Worm (Caenorhabditis elegans) whole organism, young adult: ENCODE data around the gene T05A12.3.

Source experiments
- B0035.1 ChIP-seq: sonication (generic microtip); optimal IDR thresholded peaks from 2 replicates; lab custom pipeline; 2016; ENCODE audit warnings: missing genetic modification characterization, mild to moderate bottlenecking, missing compliant biosample characterization, missing genotype, missing genetic modification reagents
- D2030.7 ChIP-seq: fragments of 200-800 bp; sonication (Bioruptor generic); IDR thresholded peaks from 2 replicates; pipeline ENCODE4 v1.3.6; 2022; ENCODE audit warnings: missing genetic modification reagents, missing genetic modification characterization, missing compliant biosample characterization
- F22D6.2 ChIP-seq: sonication (generic microtip); optimal IDR thresholded peaks from 2 replicates; lab custom pipeline; 2016; ENCODE audit warnings: mild to moderate bottlenecking, missing genetic modification characterization, missing compliant biosample characterization
- F33H1.4 ChIP-seq: fragments of 200-800 bp; sonication (Bioruptor generic); IDR thresholded peaks from 2 replicates; pipeline ENCODE4 v1.3.6; 2022; ENCODE audit warnings: missing genetic modification reagents, missing genetic modification characterization, missing compliant biosample characterization
- F37B4.10 ChIP-seq: fragments of 200-800 bp; sonication (Bioruptor generic); IDR thresholded peaks from 2 replicates; pipeline ENCODE4 v1.3.6; 2022; ENCODE audit warnings: missing genetic modification characterization, missing compliant biosample characterization
- F52B5.7 ChIP-seq: sonication (generic microtip); optimal IDR thresholded peaks from 2 replicates; lab custom pipeline; 2016; ENCODE audit warnings: mild to moderate bottlenecking, missing genetic modification characterization, missing compliant biosample characterization
- F57A8.1 ChIP-seq: fragments of 200-800 bp; sonication (Bioruptor generic); optimal IDR thresholded peaks from 2 replicates; lab custom pipeline; 2018; ENCODE audit warnings: mild to moderate bottlenecking, missing genetic modification characterization, moderate library complexity, missing compliant biosample characterization
- F57C9.4 ChIP-seq: sonication (generic microtip); optimal IDR thresholded peaks from 2 replicates; lab custom pipeline; 2017; ENCODE audit warnings: mild to moderate bottlenecking, missing genetic modification characterization, missing compliant biosample characterization
- K11D2.4 ChIP-seq: fragments of 200-800 bp; sonication (Bioruptor generic); IDR thresholded peaks from 2 replicates; pipeline ENCODE4 v1.3.6; 2022; ENCODE audit warnings: missing genetic modification reagents, missing genetic modification characterization, missing compliant biosample characterization
- T07F8.4 ChIP-seq: sonication (generic microtip); optimal IDR thresholded peaks from 2 replicates; lab custom pipeline; 2016; ENCODE audit warnings: mild to moderate bottlenecking, missing genetic modification characterization, moderate library complexity, missing compliant biosample characterization
- T26A5.8 ChIP-seq: sonication (generic microtip); optimal IDR thresholded peaks from 2 replicates; lab custom pipeline; 2016; ENCODE audit warnings: missing genetic modification characterization, missing compliant biosample characterization
- Y56A3A.18 ChIP-seq: fragments of 200-800 bp; sonication (Bioruptor generic); IDR thresholded peaks from 2 replicates; pipeline ENCODE4 v1.3.6; 2022; ENCODE audit warnings: missing genetic modification reagents, missing genetic modification characterization, missing compliant biosample characterization
- Y79H2A.3 ChIP-seq: fragments of 200-800 bp; sonication (Bioruptor generic); conservative IDR thresholded peaks from 2 replicates; pipeline ENCODE4 v1.3.6; 2022; ENCODE audit warnings: missing genetic modification reagents, missing genetic modification characterization, missing compliant biosample characterization
- Y95B8A.8 ChIP-seq: fragments of 200-800 bp; sonication (Bioruptor generic); IDR thresholded peaks from 2 replicates; pipeline ENCODE4 v1.3.6; 2022; ENCODE audit warnings: missing genetic modification reagents, missing genetic modification characterization, missing compliant biosample characterization
- aptf-2 ChIP-seq: fragments of 200-800 bp; sonication (Bioruptor generic); conservative IDR thresholded peaks from 2 replicates; pipeline ENCODE4 v1.3.6; 2022; ENCODE audit warnings: missing genetic modification reagents, missing genetic modification characterization, missing compliant biosample characterization
- aptf-3 ChIP-seq: fragments of 200-800 bp; sonication (Bioruptor generic); IDR thresholded peaks from 2 replicates; pipeline ENCODE4 v1.3.6; 2022; ENCODE audit warnings: missing genetic modification characterization, missing compliant biosample characterization
- attf-3 ChIP-seq: fragments of 200-800 bp; sonication (Bioruptor generic); conservative IDR thresholded peaks from 2 replicates; pipeline ENCODE4 v1.3.6; 2022; ENCODE audit warnings: missing genetic modification reagents, missing genetic modification characterization, missing compliant biosample characterization
- attf-6 ChIP-seq: fragments of 200-800 bp; sonication (Bioruptor generic); IDR thresholded peaks from 2 replicates; pipeline ENCODE4 v1.3.6; 2022; ENCODE audit warnings: missing genetic modification reagents, missing genetic modification characterization, missing compliant biosample characterization
- bed-1 ChIP-seq: fragments of 200-800 bp; sonication (Bioruptor generic); IDR thresholded peaks from 2 replicates; pipeline ENCODE4 v1.3.6; 2022; ENCODE audit warnings: missing genetic modification reagents, missing genetic modification characterization, missing compliant biosample characterization
- bed-2 ChIP-seq: fragments of 200-800 bp; sonication (Bioruptor generic); IDR thresholded peaks from 2 replicates; pipeline ENCODE4 v1.3.6; 2022; ENCODE audit warnings: missing genetic modification reagents, missing genetic modification characterization, missing compliant biosample characterization
- ccch-3 ChIP-seq: fragments of 200-800 bp; sonication (Bioruptor generic); optimal IDR thresholded peaks from 2 replicates; lab custom pipeline; 2018; ENCODE audit warnings: mild to moderate bottlenecking, missing genetic modification characterization, missing compliant biosample characterization
- cebp-2 ChIP-seq: fragments of 200-800 bp; sonication (Bioruptor generic); IDR thresholded peaks from 2 replicates; pipeline ENCODE4 v1.3.6; 2022; ENCODE audit warnings: missing genetic modification characterization, missing compliant biosample characterization
- egl-44 ChIP-seq: fragments of 200-800 bp; sonication (Bioruptor generic); IDR thresholded peaks from 2 replicates; pipeline ENCODE4 v1.3.6; 2022; ENCODE audit warnings: missing genetic modification reagents, missing genetic modification characterization, missing compliant biosample characterization
- ekl-4 ChIP-seq: fragments of 200-800 bp; sonication (Bioruptor generic); IDR thresholded peaks from 2 replicates; pipeline ENCODE4 v1.3.6; 2022; ENCODE audit warnings: missing genetic modification reagents, missing genetic modification characterization, missing compliant biosample characterization
- lag-1 ChIP-seq: fragments of 200-800 bp; sonication (Bioruptor generic); IDR thresholded peaks from 2 replicates; pipeline ENCODE4 v1.3.6; 2022; ENCODE audit warnings: missing genetic modification reagents, missing genetic modification characterization, missing compliant biosample characterization
- lsl-1 ChIP-seq: fragments of 200-800 bp; sonication (Bioruptor generic); optimal IDR thresholded peaks from 2 replicates; lab custom pipeline; 2018; ENCODE audit warnings: mild to moderate bottlenecking, missing genetic modification characterization, moderate library complexity, missing compliant biosample characterization
- madf-10 ChIP-seq: sonication (generic microtip); optimal IDR thresholded peaks from 2 replicates; lab custom pipeline; 2016; ENCODE audit warnings: mild to moderate bottlenecking, missing genetic modification characterization, missing compliant biosample characterization
- mes-4 ChIP-seq: sonication (generic microtip); optimal IDR thresholded peaks from 2 replicates; lab custom pipeline; 2016; ENCODE audit warnings: missing genotype, missing genetic modification characterization, missing compliant biosample characterization
- mxl-1 ChIP-seq: sonication (generic microtip); optimal IDR thresholded peaks from 2 replicates; lab custom pipeline; 2016; ENCODE audit warnings: missing genetic modification characterization, missing compliant biosample characterization
- nfya-1 ChIP-seq: sonication (generic microtip); optimal IDR thresholded peaks from 2 replicates; lab custom pipeline; 2017; ENCODE audit warnings: antibody characterized with exemption, missing compliant biosample characterization, missing genetic modification characterization, borderline replicate concordance; ENCODE audit not compliant: insufficient read depth
- nhr-120 ChIP-seq: fragments of 200-800 bp; sonication (Bioruptor generic); IDR thresholded peaks from 2 replicates; pipeline ENCODE4 v1.3.6; 2022; ENCODE audit warnings: missing genetic modification characterization, missing compliant biosample characterization
- nhr-179 ChIP-seq: sonication (generic microtip); optimal IDR thresholded peaks from 2 replicates; lab custom pipeline; 2016; ENCODE audit warnings: mild to moderate bottlenecking, missing genetic modification characterization, missing compliant biosample characterization
- nhr-80 ChIP-seq: sonication (generic microtip); optimal IDR thresholded peaks from 2 replicates; lab custom pipeline; 2016; ENCODE audit warnings: missing genetic modification characterization, missing compliant biosample characterization
- pha-4 ChIP-seq: fragments of 150-350 bp; sonication (generic microtip); optimal IDR thresholded peaks from 2 replicates; lab custom pipeline; 2014; ENCODE audit warnings: missing biosample characterization, missing genetic modification reagents, missing genetic modification characterization
- rec-8 ChIP-seq, 2 experiments: sonication (generic microtip); optimal IDR thresholded peaks; 2 replicates each; lab custom pipeline; 2016; ENCODE audit warnings: mild to moderate bottlenecking in 2 of 2, missing genetic modification characterization in 2 of 2, missing genetic modification reagents in 2 of 2, missing genotype in 2 of 2, missing biosample characterization in 1 of 2, missing compliant biosample characterization in 1 of 2, moderate library complexity in 1 of 2
- repo-1 ChIP-seq: sonication (generic microtip); optimal IDR thresholded peaks from 2 replicates; lab custom pipeline; 2017; ENCODE audit warnings: mild to moderate bottlenecking, missing genetic modification characterization, missing compliant biosample characterization
- sdz-38 ChIP-seq: sonication (generic microtip); optimal IDR thresholded peaks from 2 replicates; lab custom pipeline; 2016; ENCODE audit warnings: missing genotype, missing genetic modification characterization, missing compliant biosample characterization
- snpc-1.1 ChIP-seq: sonication (generic microtip); optimal IDR thresholded peaks from 2 replicates; lab custom pipeline; 2017; ENCODE audit warnings: missing genetic modification characterization, mild to moderate bottlenecking, missing compliant biosample characterization, antibody characterized with exemption, moderate library complexity, missing genotype, missing genetic modification reagents; ENCODE audit not compliant: insufficient read depth
- snpc-1.3 ChIP-seq: sonication (generic microtip); optimal IDR thresholded peaks from 2 replicates; lab custom pipeline; 2017; ENCODE audit warnings: missing genetic modification characterization, mild to moderate bottlenecking, missing compliant biosample characterization, antibody characterized with exemption, moderate library complexity, missing genotype, missing genetic modification reagents; ENCODE audit not compliant: insufficient read depth
- somi-1 ChIP-seq: fragments of 200-800 bp; sonication (Bioruptor generic); optimal IDR thresholded peaks from 2 replicates; lab custom pipeline; 2018; ENCODE audit warnings: mild to moderate bottlenecking, missing genetic modification characterization, missing compliant biosample characterization
- sptf-2 ChIP-seq: fragments of 200-800 bp; sonication (Bioruptor generic); optimal IDR thresholded peaks from 2 replicates; lab custom pipeline; 2018; ENCODE audit warnings: mild to moderate bottlenecking, missing genetic modification characterization, missing compliant biosample characterization
- tbp1 ChIP-seq: fragments of 200-800 bp; sonication (Bioruptor generic); optimal IDR thresholded peaks from 2 replicates; lab custom pipeline; 2018; ENCODE audit warnings: mild to moderate bottlenecking, missing genetic modification characterization, missing compliant biosample characterization
- tbx-9 ChIP-seq: sonication (generic microtip); optimal IDR thresholded peaks from 2 replicates; lab custom pipeline; 2016; ENCODE audit warnings: borderline replicate concordance, missing genetic modification characterization, inconsistent platforms, missing compliant biosample characterization
- unc-130 ChIP-seq: sonication (generic microtip); optimal IDR thresholded peaks from 2 replicates; lab custom pipeline; 2016; ENCODE audit warnings: missing genetic modification reagents, missing genetic modification characterization, missing compliant biosample characterization
- unc-62 ChIP-seq: fragments of 150-350 bp; optimal IDR thresholded peaks from 2 replicates; lab custom pipeline; 2014; ENCODE audit warnings: missing biosample characterization, missing genetic modification reagents, missing genetic modification characterization
- xnd-1 ChIP-seq: sonication (generic microtip); optimal IDR thresholded peaks from 2 replicates; lab custom pipeline; 2016; ENCODE audit warnings: missing genotype, missing genetic modification reagents, missing genetic modification characterization, missing compliant biosample characterization
- ztf-28 ChIP-seq: fragments of 200-800 bp; sonication (Bioruptor generic); IDR thresholded peaks from 2 replicates; pipeline ENCODE4 v1.3.6; 2022; ENCODE audit warnings: missing genetic modification reagents, missing genetic modification characterization, missing compliant biosample characterization
- ztf-3 ChIP-seq: fragments of 200-800 bp; sonication (Bioruptor generic); optimal IDR thresholded peaks from 2 replicates; lab custom pipeline; 2018; ENCODE audit warnings: mild to moderate bottlenecking, missing genetic modification characterization, missing compliant biosample characterization
- ztf-6 ChIP-seq: fragments of 200-800 bp; sonication (Bioruptor generic); IDR thresholded peaks from 2 replicates; pipeline ENCODE4 v1.3.6; 2022; ENCODE audit warnings: missing genetic modification reagents, missing genetic modification characterization, missing compliant biosample characterization

Gene T05A12.3

ce11 chrIV:6919318-6919717 is 31.9 kb upstream of the T05A12.3 start, which contains the start of gene ruvb-2 (continued):
- TF ChIP-seq F33H1.4 (GFP tag; lab: Robert Waterston, UW) (peak; percentile 77), T26A5.8 (no peak), rec-8 (tag; optimal IDR thresholded peaks at IDR 0.05; lab: Kevin White, UChicago) (no peak), sptf-2 (GFP tag; lab: Kevin White, UChicago) (no peak), lsl-1 (GFP tag; lab: Kevin White, UChicago) (peak; percentile 65), bed-1 (GFP tag; lab: Robert Waterston, UW) (no peak), nhr-179 (tag; lab: Kevin White, UChicago) (no peak), F52B5.7 (tag; lab: Kevin White, UChicago) (no peak), xnd-1 (tag; lab: Kevin White, UChicago) (peak; percentile 23), ekl-4 (GFP tag; lab: Robert Waterston, UW) (peak; percentile 54; the same call in 1 of the 2 replicates), F57A8.1 (no peak), D2030.7 (GFP tag; lab: Robert Waterston, UW) (peak; percentile 51; the same call in 1 of the 2 replicates), B0035.1 (tag; lab: Kevin White, UChicago) (no peak), tbp1 (GFP tag; lab: Kevin White, UChicago) (peak; percentile 70), egl-44 (GFP tag; lab: Robert Waterston, UW) (no peak), mes-4 (tag; lab: Kevin White, UChicago) (no peak), F22D6.2 (tag; lab: Kevin White, UChicago) (no peak), ztf-3 (GFP tag; lab: Kevin White, UChicago) (no peak), ccch-3 (GFP tag; lab: Kevin White, UChicago) (no peak), snpc-1.3 (tag; lab: Kevin White, UChicago) (peak; percentile 56), sdz-38 (tag; lab: Kevin White, UChicago) (no peak), somi-1 (GFP tag; lab: Kevin White, UChicago) (peak; percentile 65), F37B4.10 (GFP tag; lab: Robert Waterston, UW) (no peak), snpc-1.1 (tag; lab: Kevin White, UChicago) (peak; percentile 31), unc-130 (GFP tag; lab: Kevin White, UChicago) (no peak), cebp-2 (GFP tag; lab: Robert Waterston, UW) (no peak), nhr-80 (peak; percentile 56), nfya-1 (tag; lab: Kevin White, UChicago) (no peak), pha-4 (tag; lab: Kevin White, UChicago) (peak; percentile 49), madf-10 (no peak), K11D2.4 (GFP tag; lab: Robert Waterston, UW) (no peak), mxl-1 (no peak), attf-3 (GFP tag; lab: Robert Waterston, UW) (peak; percentile 65; the same call in 1 of the 2 replicates), Y79H2A.3 (no peak), ztf-28 (GFP tag; lab: Robert Waterston, UW) (no peak), aptf-2 (GFP tag; lab: Robert Waterston, UW) (no peak), Y95B8A.8 (GFP tag; lab: Robert Waterston, UW) (0 out of 2 replicates have a peak, but pooled peaks have one; percentile 35), Y56A3A.18 (GFP tag; lab: Robert Waterston, UW) (0 out of 2 replicates have a peak, but pooled peaks have one; percentile 22), nhr-120 (GFP tag; lab: Robert Waterston, UW) (no peak), bed-2 (no peak), repo-1 (no peak), lag-1 (GFP tag; lab: Robert Waterston, UW) (no peak), unc-62 (GFP tag; lab: Kevin White, UChicago) (no peak), T07F8.4 (tag; lab: Kevin White, UChicago) (no peak), aptf-3 (no peak), ztf-6 (GFP tag; lab: Robert Waterston, UW) (no peak), F57C9.4 (no peak), tbx-9 (tag; lab: Kevin White, UChicago) (no peak), attf-6 (GFP tag; lab: Robert Waterston, UW) (0 out of 2 replicates have a peak, but pooled peaks have one; percentile 19)
